Worm (Caenorhabditis elegans): ENCODE data around the gene zig-8.

Gene zig-8

DNA sequence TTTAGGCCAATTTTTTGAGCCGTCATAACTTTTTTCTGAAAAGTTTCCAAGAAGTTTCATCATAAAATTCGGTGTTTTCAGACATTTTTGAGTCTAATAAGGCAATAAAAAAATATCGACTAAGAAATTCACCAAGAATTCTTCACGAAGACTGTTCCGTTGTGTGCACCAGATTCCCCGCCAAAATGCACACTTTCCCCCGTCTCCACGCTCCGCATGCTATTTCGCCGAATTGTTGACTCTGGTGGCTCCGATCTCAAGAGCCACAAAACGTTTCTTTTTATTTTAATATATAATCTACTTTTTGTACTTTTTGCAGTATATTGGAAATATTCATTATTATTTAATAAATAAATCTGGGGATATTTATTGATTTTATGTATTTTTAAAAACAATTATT lies 14.1 kb upstream of the zig-8 start:
- TF ChIP-seq grh-1 (GFP tag; IDR thresholded peaks at IDR 0.05) (no peak), pqm-1 (tag; optimal IDR thresholded peaks at IDR 0.05) (no peak), F16B12.6 (tag; optimal IDR thresholded peaks at IDR 0.05) (peak; percentile 77), zag-1 (tag; optimal IDR thresholded peaks at IDR 0.05) (no peak), egl-13 (tag; optimal IDR thresholded peaks at IDR 0.05) (peak; percentile 11), aha-1 (tag; optimal IDR thresholded peaks at IDR 0.05) (no peak), swsn-7 (tag; optimal IDR thresholded peaks at IDR 0.05) (no peak), efl-3 (GFP tag; optimal IDR thresholded peaks at IDR 0.05) (no peak), nhr-85 (tag) (peak; percentile 39), nhr-77 (tag; optimal IDR thresholded peaks at IDR 0.05) (no peak), xbp-1 (tag; optimal IDR thresholded peaks at IDR 0.05) (no peak)

DNA sequence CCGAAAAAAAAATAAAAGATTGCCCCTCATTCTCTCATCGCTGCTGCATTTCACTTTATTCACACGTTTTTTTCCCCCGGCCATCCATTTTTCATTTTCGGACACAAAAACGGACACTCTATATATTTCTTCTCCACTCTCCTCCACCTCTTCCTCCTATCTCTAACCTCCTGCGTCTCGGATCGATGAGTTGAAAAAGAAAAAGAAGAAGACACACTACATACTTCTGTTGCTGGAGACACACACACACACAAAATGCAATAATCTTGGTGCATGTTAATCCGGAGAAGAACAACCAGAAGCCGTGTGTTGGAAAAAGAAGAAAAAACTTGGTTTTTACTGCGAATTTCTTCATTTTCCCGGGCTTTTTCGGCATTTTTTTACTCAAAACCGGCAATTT lies 13.7 kb upstream of the zig-8 start:
- TF ChIP-seq alr-1 (tag; optimal IDR thresholded peaks at IDR 0.05; ENCODE audit: borderline replicate concordance), result no peak
- TF ChIP-seq nhr-47 (tag; optimal IDR thresholded peaks at IDR 0.05), result peak; percentile 56
- no peak for TF ChIP-seq ceh-90 (tag; optimal IDR thresholded peaks at IDR 0.05)
- TF ChIP-seq snu-23 (GFP tag; optimal IDR thresholded peaks at IDR 0.05), result peak; percentile 65
- TF ChIP-seq isw-1 (GFP tag; IDR thresholded peaks at IDR 0.05), result peak; percentile 4
- no peak for TF ChIP-seq ets-5 (GFP tag; IDR thresholded peaks at IDR 0.05)
- no peak for TF ChIP-seq efl-3 (GFP tag; optimal IDR thresholded peaks at IDR 0.05)
- TF ChIP-seq hpl-2 (GFP tag; optimal IDR thresholded peaks at IDR 0.05), result no peak
- no peak for TF ChIP-seq nhr-84 (tag; optimal IDR thresholded peaks at IDR 0.05)
- TF ChIP-seq mab-9 (GFP tag; IDR thresholded peaks at IDR 0.05), result no peak
- TF ChIP-seq lin-35 (GFP tag; optimal IDR thresholded peaks at IDR 0.05), result peak in 1 of 2 experiments; percentile 51
- TF ChIP-seq swsn-7 (tag; optimal IDR thresholded peaks at IDR 0.05), result peak; percentile 38
- peak; percentile 25 for TF ChIP-seq aly-2 (tag; optimal IDR thresholded peaks at IDR 0.05)
- no peak for TF ChIP-seq unc-130 (tag; optimal IDR thresholded peaks at IDR 0.05)
- no peak for TF ChIP-seq ceh-8 (GFP tag; optimal IDR thresholded peaks at IDR 0.05)
- TF ChIP-seq irx-1 (tag; optimal IDR thresholded peaks at IDR 0.05), result peak; percentile 19
- TF ChIP-seq sup-37 (GFP tag; optimal IDR thresholded peaks at IDR 0.05), result no peak
- no peak for TF ChIP-seq lin-14 (GFP tag; optimal IDR thresholded peaks at IDR 0.05)
- TF ChIP-seq nhr-12 (tag; optimal IDR thresholded peaks at IDR 0.05), result no peak
- peak; percentile 21 for TF ChIP-seq lin-13 (GFP tag; optimal IDR thresholded peaks at IDR 0.05)
- no peak for TF ChIP-seq unc-62 (GFP tag; optimal IDR thresholded peaks at IDR 0.05)
- peak; percentile 1 for TF ChIP-seq unc-86 (tag; optimal IDR thresholded peaks at IDR 0.05)
- no peak for TF ChIP-seq nhr-77 (tag; optimal IDR thresholded peaks at IDR 0.05)
- peak; percentile 59 to 69 for TF ChIP-seq efl-1 (optimal IDR thresholded peaks at IDR 0.05)
- peak in 1 of 2 experiments; percentile 18 for TF ChIP-seq efl-1 (GFP tag; optimal IDR thresholded peaks at IDR 0.05 in 1 of 2)
- no peak for TF ChIP-seq sox-4 (tag; optimal IDR thresholded peaks at IDR 0.05)
- TF ChIP-seq egl-13 (tag; optimal IDR thresholded peaks at IDR 0.05), result no peak
- TF ChIP-seq jun-1 (tag; optimal IDR thresholded peaks at IDR 0.05), result peak; percentile 20
- peak; percentile 55 for TF ChIP-seq F16B12.6 (tag; optimal IDR thresholded peaks at IDR 0.05)
- TF ChIP-seq blmp-1 (tag; optimal IDR thresholded peaks at IDR 0.05), result peak; percentile 86
- no peak for TF ChIP-seq pax-3 (tag; optimal IDR thresholded peaks at IDR 0.05)
- TF ChIP-seq unc-98 (GFP tag; IDR thresholded peaks at IDR 0.05), result no peak
- TF ChIP-seq fkh-10 (GFP tag; optimal IDR thresholded peaks at IDR 0.05), result peak; percentile 58
- no peak for TF ChIP-seq C04F5.9 (tag; optimal IDR thresholded peaks at IDR 0.05)
- peak; percentile 70 for TF ChIP-seq mep-1 (tag; optimal IDR thresholded peaks at IDR 0.05)
- TF ChIP-seq ceh-82 (tag; optimal IDR thresholded peaks at IDR 0.05), result peak; percentile 64 to 65 (median 64)
- TF ChIP-seq pag-3 (tag; optimal IDR thresholded peaks at IDR 0.05; ENCODE audit: borderline replicate concordance, insufficient read depth), result no peak
- no peak for TF ChIP-seq hlh-4 (tag; optimal IDR thresholded peaks at IDR 0.05)
- TF ChIP-seq tlp-1 (tag; optimal IDR thresholded peaks at IDR 0.05), result no peak
- TF ChIP-seq xbp-1 (tag; optimal IDR thresholded peaks at IDR 0.05), result peak; percentile 25
- TF ChIP-seq rnt-1 (tag; optimal IDR thresholded peaks at IDR 0.05), result no peak
- no peak for TF ChIP-seq nhr-11 (tag; optimal IDR thresholded peaks at IDR 0.05)
- TF ChIP-seq tbx-2 (tag; optimal IDR thresholded peaks at IDR 0.05), result peak; percentile 27
- peak; percentile 30 for TF ChIP-seq dsc-1 (tag; optimal IDR thresholded peaks at IDR 0.05)
- no peak for TF ChIP-seq mef-2 (tag; optimal IDR thresholded peaks at IDR 0.05)
- TF ChIP-seq Y116A8C.19 (tag; optimal IDR thresholded peaks at IDR 0.05; ENCODE audit: borderline replicate concordance), result no peak
- no peak for TF ChIP-seq hlh-17 (GFP tag; optimal IDR thresholded peaks at IDR 0.05; ENCODE audit: borderline replicate concordance)
